Worm (Caenorhabditis elegans) whole organism, L3 larva: ENCODE results near the gene gen-1.

ENCODE experiments used
- ceh-16 ChIP-seq: sonication (generic microtip); optimal IDR thresholded peaks from 2 replicates; lab custom pipeline; 2017; ENCODE audit warnings: missing biosample characterization, missing genetic modification characterization
- ceh-9 ChIP-seq: sonication (generic microtip); optimal IDR thresholded peaks from 2 replicates; lab custom pipeline; 2018; ENCODE audit warnings: missing biosample characterization, missing genetic modification characterization
- egl-5 ChIP-seq: fragments of 150-350 bp; optimal IDR thresholded peaks from 2 replicates; lab custom pipeline; 2017; ENCODE audit warnings: missing biosample characterization, missing genetic modification reagents, missing genetic modification characterization, inconsistent platforms
- fkh-10 ChIP-seq: sonication (generic microtip); optimal IDR thresholded peaks from 2 replicates; lab custom pipeline; 2017; ENCODE audit warnings: missing biosample characterization, missing genetic modification reagents, missing genetic modification characterization
- fos-1 ChIP-seq: fragments of 150-350 bp; optimal IDR thresholded peaks from 2 replicates; lab custom pipeline; 2014; ENCODE audit warnings: missing biosample characterization, missing genetic modification characterization
- lin-39 ChIP-seq: fragments of 150-350 bp; optimal IDR thresholded peaks from 2 replicates; lab custom pipeline; 2018; ENCODE audit warnings: missing biosample characterization, missing genetic modification reagents, missing genetic modification characterization
- lsy-12 ChIP-seq: sonication (generic microtip); optimal IDR thresholded peaks from 2 replicates; lab custom pipeline; 2016; ENCODE audit warnings: mild to moderate bottlenecking, missing genetic modification characterization, missing compliant biosample characterization
- nhr-12 ChIP-seq: fragments of 150-350 bp; optimal IDR thresholded peaks from 2 replicates; lab custom pipeline; 2014; ENCODE audit warnings: missing biosample characterization, missing genetic modification characterization
- pqm-1 ChIP-seq: fragments of 150-350 bp; optimal IDR thresholded peaks from 2 replicates; lab custom pipeline; 2017; ENCODE audit warnings: missing biosample characterization, missing genetic modification characterization, inconsistent platforms

- TF ChIP-seq egl-5 (tag; lab: Kevin White, UChicago) (no peak), lin-39 (tag; lab: Kevin White, UChicago) (no peak), fos-1 (tag; lab: Kevin White, UChicago) (no peak), ceh-9 (tag; lab: Kevin White, UChicago) (no peak), lsy-12 (tag; lab: Kevin White, UChicago) (no peak), pqm-1 (tag; lab: Kevin White, UChicago) (no peak), fkh-10 (GFP tag; lab: Kevin White, UChicago) (no peak), nhr-12 (tag; lab: Kevin White, UChicago) (no peak), ceh-16 (tag; lab: Kevin White, UChicago) (no peak)
Observed at ce11 chrIII:6278301-6278827, 30.4 kb upstream of the gen-1 start, which contains the start of gene C18F10.7.
